Worm (Caenorhabditis elegans) whole organism, midembryonic: ENCODE results near the gene glrx-21.

Source experiments
- T22C8.4 ChIP-seq: fragments of 200-800 bp; sonication (Bioruptor generic); IDR thresholded peaks from 2 replicates; pipeline ENCODE4 v1.3.6; 2022; ENCODE audit warnings: missing genetic modification characterization, missing compliant biosample characterization
- klf-2 ChIP-seq: fragments of 200-800 bp; sonication (Bioruptor generic); conservative IDR thresholded peaks from 2 replicates; pipeline ENCODE4 v1.3.6; 2022; ENCODE audit warnings: missing genetic modification reagents, missing genetic modification characterization, missing compliant biosample characterization

DNA sequence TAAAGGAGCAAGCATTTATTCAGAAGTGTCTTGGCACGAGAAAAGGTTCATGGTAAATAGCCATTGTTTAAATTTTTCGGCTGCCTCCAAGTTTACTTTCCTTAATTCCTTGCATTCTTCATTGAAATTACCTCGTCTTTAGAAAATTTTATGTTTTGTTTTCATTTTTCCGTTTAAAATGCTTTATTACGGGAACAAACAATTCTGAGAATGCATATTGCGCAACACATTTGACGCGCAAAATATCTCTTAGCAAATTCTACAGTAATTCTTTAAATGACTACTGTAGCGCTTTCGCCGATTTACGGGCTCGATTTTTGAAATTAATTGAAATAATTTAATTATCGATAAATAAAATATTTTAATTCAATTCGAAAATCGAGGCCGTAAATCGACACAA, 1.4 kb downstream of the glrx-21 start:
- TF ChIP-seq klf-2 (GFP tag; lab: Robert Waterston, UW) (no peak), T22C8.4 (no peak)
